Worm (Caenorhabditis elegans) whole organism, L4 larva: ENCODE measurements around the gene rps-25.

Experiments used
- F44E2.7 ChIP-seq: fragments of 200-800 bp; sonication (Bioruptor generic); IDR thresholded peaks from 2 replicates; pipeline ENCODE4 v2.1.2; 2022; ENCODE audit warnings: missing genetic modification characterization, missing compliant biosample characterization
- F49E8.2 ChIP-seq: sonication (generic microtip); optimal IDR thresholded peaks from 2 replicates; lab custom pipeline; 2016; ENCODE audit warnings: missing compliant biosample characterization, mild to moderate bottlenecking, missing genetic modification characterization, borderline replicate concordance
- R02D3.7 ChIP-seq: fragments of 150-350 bp; sonication (generic microtip); optimal IDR thresholded peaks from 3 replicates; lab custom pipeline; 2014; ENCODE audit warnings: missing biosample characterization, missing genetic modification characterization
- Y105C5A.15 ChIP-seq: fragments of 200-800 bp; sonication (Bioruptor generic); IDR thresholded peaks from 2 replicates; pipeline ENCODE4 v1.3.6; 2022; ENCODE audit warnings: missing genetic modification characterization, missing compliant biosample characterization
- Y48G9A.11 ChIP-seq: fragments of 200-800 bp; sonication (Bioruptor generic); IDR thresholded peaks from 2 replicates; pipeline ENCODE4 v1.3.6; 2022; ENCODE audit warnings: missing genetic modification reagents, missing genetic modification characterization, missing compliant biosample characterization
- ZK546.5 ChIP-seq, 2 experiments: sonication (generic microtip); optimal IDR thresholded peaks; 2 replicates each; lab custom pipeline; 2017; ENCODE audit warnings: missing biosample characterization in 2 of 2, missing genetic modification characterization in 2 of 2
- ama-1 ChIP-seq: fragments of 150-350 bp; optimal IDR thresholded peaks from 2 replicates; lab custom pipeline; 2014; ENCODE audit warnings: inconsistent platforms, mixed read lengths
- arid-1 ChIP-seq: fragments of 200-800 bp; sonication (Bioruptor generic); conservative IDR thresholded peaks from 2 replicates; pipeline ENCODE4 v1.3.6; 2022; ENCODE audit warnings: missing genetic modification reagents, missing genetic modification characterization, missing compliant biosample characterization
- attf-4 ChIP-seq: sonication (generic microtip); optimal IDR thresholded peaks from 3 replicates; lab custom pipeline; 2017; ENCODE audit warnings: missing biosample characterization, missing genetic modification characterization
- ceh-28 ChIP-seq: fragments of 150-350 bp; optimal IDR thresholded peaks from 2 replicates; lab custom pipeline; 2014; ENCODE audit warnings: missing biosample characterization, missing genetic modification reagents, missing genetic modification characterization
- ces-1 ChIP-seq: fragments of 150-350 bp; sonication (generic microtip); optimal IDR thresholded peaks from 4 replicates; lab custom pipeline; 2014; ENCODE audit warnings: missing biosample characterization, missing genetic modification reagents, missing genetic modification characterization
- cey-2 ChIP-seq: sonication (generic microtip); optimal IDR thresholded peaks from 3 replicates; lab custom pipeline; 2017; ENCODE audit warnings: missing genetic modification characterization, mild to moderate bottlenecking, missing compliant biosample characterization, antibody characterized with exemption, borderline replicate concordance; ENCODE audit not compliant: insufficient read depth
- daf-12 ChIP-seq: fragments of 150-350 bp; optimal IDR thresholded peaks from 2 replicates; lab custom pipeline; 2014; ENCODE audit warnings: missing biosample characterization, missing genetic modification reagents, missing genetic modification characterization
- daf-19 ChIP-seq: fragments of 200-800 bp; sonication (Bioruptor generic); conservative IDR thresholded peaks from 2 replicates; pipeline ENCODE4 v1.3.6; 2022; ENCODE audit warnings: missing genetic modification characterization, missing compliant biosample characterization
- daf-8 ChIP-seq: fragments of 200-800 bp; sonication (Bioruptor generic); IDR thresholded peaks from 2 replicates; pipeline ENCODE4 v1.3.6; 2022; ENCODE audit warnings: missing genetic modification characterization, missing compliant biosample characterization
- egl-27 ChIP-seq: sonication (generic microtip); optimal IDR thresholded peaks from 3 replicates; lab custom pipeline; 2017; ENCODE audit warnings: missing biosample characterization, missing genetic modification reagents, missing genetic modification characterization
- hif-1 ChIP-seq, 2 experiments: sonication (generic microtip); optimal IDR thresholded peaks; 2 replicates each; lab custom pipeline; 2016 to 2017; ENCODE audit warnings: missing compliant biosample characterization in 2 of 2, missing genetic modification characterization in 2 of 2, missing genetic modification reagents in 2 of 2, missing genotype in 2 of 2, mild to moderate bottlenecking in 1 of 2
- hlh-30 ChIP-seq: sonication (generic microtip); optimal IDR thresholded peaks from 2 replicates; lab custom pipeline; 2017; ENCODE audit warnings: antibody characterized with exemption, mild to moderate bottlenecking, missing genetic modification characterization, missing compliant biosample characterization; ENCODE audit not compliant: insufficient read depth
- lim-7 ChIP-seq: fragments of 200-800 bp; sonication (Bioruptor generic); IDR thresholded peaks from 2 replicates; pipeline ENCODE4 v1.3.6; 2022; ENCODE audit warnings: missing genetic modification characterization, missing compliant biosample characterization
- lsy-2 ChIP-seq, 2 experiments: fragments of 150-350 bp in 1 of 2; sonication (generic microtip) in 1 of 2; optimal IDR thresholded peaks; 2 replicates each; lab custom pipeline; 2014 to 2017; ENCODE audit warnings: missing biosample characterization in 2 of 2, missing genetic modification characterization in 2 of 2
- mes-2 ChIP-seq: sonication (generic microtip); optimal IDR thresholded peaks from 2 replicates; lab custom pipeline; 2016; ENCODE audit warnings: missing genotype, mild to moderate bottlenecking, missing genetic modification characterization, missing compliant biosample characterization; ENCODE audit not compliant: poor library complexity, severe bottlenecking
- mxl-2 ChIP-seq: fragments of 200-800 bp; sonication (Bioruptor generic); conservative IDR thresholded peaks from 2 replicates; pipeline ENCODE4 v1.3.6; 2022; ENCODE audit warnings: missing genetic modification reagents, missing genetic modification characterization, missing compliant biosample characterization
- mxl-3 ChIP-seq: fragments of 200-800 bp; sonication (Bioruptor generic); optimal IDR thresholded peaks from 2 replicates; lab custom pipeline; 2018; ENCODE audit warnings: mild to moderate bottlenecking, missing genetic modification characterization, missing compliant biosample characterization
- nhr-11 ChIP-seq: fragments of 150-350 bp; optimal IDR thresholded peaks from 2 replicates; lab custom pipeline; 2014; ENCODE audit warnings: missing biosample characterization, missing genetic modification characterization
- nhr-25 ChIP-seq: sonication (generic microtip); optimal IDR thresholded peaks from 2 replicates; lab custom pipeline; 2017; ENCODE audit warnings: missing genetic modification characterization, mild to moderate bottlenecking, missing compliant biosample characterization, antibody characterized with exemption, moderate library complexity, borderline replicate concordance; ENCODE audit not compliant: insufficient read depth
- nhr-28 ChIP-seq: fragments of 150-350 bp; optimal IDR thresholded peaks from 2 replicates; lab custom pipeline; 2014; ENCODE audit warnings: missing biosample characterization, missing genetic modification characterization
- nhr-76 ChIP-seq: fragments of 150-350 bp; optimal IDR thresholded peaks from 2 replicates; lab custom pipeline; 2014; ENCODE audit warnings: missing biosample characterization, missing genetic modification characterization
- pha-4 ChIP-seq, 2 experiments: fragments of 150-350 bp in 1 of 2; fragments of 200-800 bp in 1 of 2; sonication (Bioruptor generic) in 1 of 2; IDR thresholded peaks in 1 of 2; optimal IDR thresholded peaks in 1 of 2; 2 replicates each; pipeline versions ENCODE4 v1.3.6 to Lab custom; 2014 to 2022; ENCODE audit warnings: missing genetic modification characterization in 2 of 2, missing genetic modification reagents in 2 of 2, missing biosample characterization in 1 of 2, missing compliant biosample characterization in 1 of 2
- php-3 ChIP-seq: fragments of 200-800 bp; sonication (Bioruptor generic); IDR thresholded peaks from 2 replicates; pipeline ENCODE4 v1.3.6; 2022; ENCODE audit warnings: missing genetic modification reagents, missing genetic modification characterization, missing compliant biosample characterization
- saeg-2 ChIP-seq: fragments of 200-800 bp; sonication (Bioruptor generic); IDR thresholded peaks from 2 replicates; pipeline ENCODE4 v1.3.6; 2022; ENCODE audit warnings: missing genetic modification reagents, missing genetic modification characterization, missing compliant biosample characterization
- set-16 ChIP-seq: fragments of 200-800 bp; sonication (Bioruptor generic); IDR thresholded peaks from 2 replicates; pipeline ENCODE4 v1.3.6; 2022; ENCODE audit warnings: missing genetic modification reagents, missing genetic modification characterization, missing compliant biosample characterization
- unc-39 ChIP-seq: sonication (generic microtip); optimal IDR thresholded peaks from 2 replicates; lab custom pipeline; 2017; ENCODE audit warnings: missing biosample characterization, missing genetic modification characterization
- vab-7 ChIP-seq: fragments of 200-800 bp; sonication (Bioruptor generic); IDR thresholded peaks from 2 replicates; pipeline ENCODE4 v1.3.6; 2022; ENCODE audit warnings: missing genetic modification reagents, missing genetic modification characterization, missing compliant biosample characterization
- zag-1 ChIP-seq: fragments of 150-350 bp; optimal IDR thresholded peaks from 2 replicates; lab custom pipeline; 2014; ENCODE audit warnings: missing biosample characterization, missing genetic modification characterization
- zfp-3 ChIP-seq: fragments of 200-800 bp; sonication (Bioruptor generic); conservative IDR thresholded peaks from 2 replicates; pipeline ENCODE4 v1.3.6; 2022; ENCODE audit warnings: missing genetic modification reagents, missing genetic modification characterization, missing compliant biosample characterization

The rps-25 gene

DNA sequence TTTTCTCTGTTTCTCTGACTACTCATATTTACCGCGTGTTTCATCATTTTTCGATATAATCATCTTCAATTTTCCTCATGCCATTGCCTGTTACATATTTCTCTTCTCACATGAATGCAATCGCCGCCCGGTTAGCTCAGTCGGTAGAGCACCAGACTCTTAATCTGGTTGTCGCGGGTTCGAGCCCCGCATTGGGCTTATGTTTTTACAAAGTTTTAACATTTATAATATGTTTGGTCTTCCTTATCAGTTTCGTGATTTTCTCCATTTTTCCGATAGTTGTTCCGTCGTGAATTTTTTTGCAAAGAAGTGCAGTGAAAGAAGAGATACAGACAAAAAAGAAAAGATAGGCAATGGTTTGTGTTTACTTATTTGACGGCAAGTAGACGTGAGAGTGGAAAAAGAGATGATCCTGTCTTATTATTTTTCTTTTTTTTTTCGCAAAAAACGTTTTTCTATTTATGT lies 19.7 kb upstream of the rps-25 start (continued):
- no peak for TF ChIP-seq ces-1
- peak; percentile 92 for TF ChIP-seq nhr-25 (tag; lab: Kevin White, UChicago)
- no peak; the same call in 1 of the 2 replicates for TF ChIP-seq zfp-3
- TF ChIP-seq hlh-30 (tag; lab: Kevin White, UChicago), result peak; percentile 90
- TF ChIP-seq saeg-2 (GFP tag; lab: Robert Waterston, UW), result 0 out of 2 replicates have a peak, but pooled peaks have one; percentile 69
- peak; percentile 80 for TF ChIP-seq F49E8.2 (tag; lab: Kevin White, UChicago)
- peak; percentile 9 to 78 for TF ChIP-seq lsy-2 (tag; optimal IDR thresholded peaks at IDR 0.05; lab: Kevin White, UChicago)
- TF ChIP-seq attf-4 (tag; lab: Kevin White, UChicago), result no peak
- TF ChIP-seq Y105C5A.15 (GFP tag; lab: Robert Waterston, UW), result peak; percentile 74; the same call in 1 of the 2 replicates
- TF ChIP-seq hif-1 (tag; optimal IDR thresholded peaks at IDR 0.05; lab: Kevin White, UChicago), result peak; percentile 34 to 62
- no peak for TF ChIP-seq ama-1 (lab: Kevin White, UChicago)
- no peak for TF ChIP-seq egl-27 (tag; lab: Kevin White, UChicago)
- TF ChIP-seq cey-2, result peak; percentile 92
- TF ChIP-seq zag-1 (tag; lab: Kevin White, UChicago), result no peak
- TF ChIP-seq pha-4 (GFP tag; IDR thresholded peaks at IDR 0.05; lab: Robert Waterston, UW), result peak; percentile 94
- TF ChIP-seq pha-4 (tag; optimal IDR thresholded peaks at IDR 0.05; lab: Kevin White, UChicago), result peak; percentile 63
- TF ChIP-seq R02D3.7, result peak; percentile 14
- peak; percentile 18 for TF ChIP-seq nhr-76 (tag; lab: Kevin White, UChicago)
- TF ChIP-seq vab-7 (GFP tag; lab: Robert Waterston, UW), result peak; percentile 95
- TF ChIP-seq nhr-28 (tag; lab: Kevin White, UChicago), result peak; percentile 89
- 0 out of 2 replicates have a peak, but pooled peaks have one; percentile 65 for TF ChIP-seq F44E2.7
- TF ChIP-seq daf-12 (tag; lab: Kevin White, UChicago), result no peak
- no peak for TF ChIP-seq unc-39 (tag; lab: Kevin White, UChicago)
- TF ChIP-seq nhr-11, result peak; percentile 79
- peak; percentile 50; the same call in 1 of the 2 replicates for TF ChIP-seq mxl-2 (GFP tag; lab: Robert Waterston, UW)
- TF ChIP-seq daf-8 (GFP tag; lab: Robert Waterston, UW), result no peak
- peak; percentile 90 for TF ChIP-seq mxl-3 (GFP tag; lab: Kevin White, UChicago)
- TF ChIP-seq lim-7 (GFP tag; lab: Robert Waterston, UW), result peak; percentile 97
- TF ChIP-seq, all 104 proteins: peak for 75

DNA sequence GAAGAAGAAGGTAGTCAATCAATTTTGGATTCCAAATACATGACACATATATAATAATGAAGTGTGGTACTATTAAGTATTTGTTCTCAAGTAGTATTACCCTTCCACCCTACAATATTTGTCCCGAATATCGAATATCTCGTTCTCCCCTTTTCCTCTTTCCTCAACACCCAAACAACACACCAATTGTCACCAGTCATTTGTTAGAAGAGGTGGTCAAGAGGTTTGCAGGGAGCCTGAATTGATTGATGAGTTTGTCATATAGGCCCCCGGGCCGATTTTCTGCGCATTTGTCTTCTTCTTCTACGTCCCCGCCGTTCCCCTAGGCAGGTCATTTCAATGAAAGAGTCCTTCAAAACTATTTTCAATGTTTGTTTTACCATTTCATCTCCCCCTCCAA lies 16.9 kb upstream of the rps-25 start:
- no peak for TF ChIP-seq mxl-3 (GFP tag; lab: Kevin White, UChicago)
- no peak for TF ChIP-seq mxl-2 (GFP tag; lab: Robert Waterston, UW)
- 0 out of 2 replicates have a peak, but pooled peaks have one; percentile 23 for TF ChIP-seq daf-19 (GFP tag; lab: Robert Waterston, UW)
- TF ChIP-seq ZK546.5 (tag; optimal IDR thresholded peaks at IDR 0.05; lab: Kevin White, UChicago), result no peak
- no peak for TF ChIP-seq php-3 (GFP tag; lab: Robert Waterston, UW)

DNA sequence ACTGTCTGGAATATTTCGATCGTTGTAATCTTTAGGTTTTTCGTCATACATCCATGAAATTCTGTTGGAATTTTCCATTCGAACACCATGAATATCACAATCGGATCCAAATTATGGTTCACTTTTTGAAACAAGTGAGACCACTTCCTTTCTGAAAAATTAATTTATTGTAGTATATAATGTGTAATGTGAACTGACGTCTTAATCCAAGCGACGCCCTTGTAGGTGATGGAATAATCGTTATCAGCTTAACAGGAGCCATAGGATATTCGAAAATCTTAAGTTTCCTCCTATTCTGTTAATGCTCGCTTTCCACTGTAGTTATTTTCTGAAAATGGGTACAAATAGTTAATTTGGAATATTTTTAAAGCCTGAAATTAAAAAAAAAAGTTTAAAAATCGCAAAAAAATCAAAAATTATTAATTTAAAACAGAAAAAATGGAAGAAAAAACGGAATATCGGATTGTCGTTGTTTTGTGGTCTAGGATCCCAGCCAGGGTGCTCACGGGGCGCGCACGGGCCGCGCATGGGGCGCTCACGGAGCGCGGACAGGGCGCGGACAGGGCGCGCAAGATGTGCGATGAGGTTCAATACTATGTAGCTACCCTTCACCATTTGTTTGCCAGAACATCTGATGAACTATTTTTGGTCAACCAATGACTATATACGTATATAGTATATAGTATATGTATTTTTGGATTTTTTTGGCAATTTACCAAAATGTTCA lies 15.0 kb upstream of the rps-25 start, which contains the start of gene K02B2.6:
TSS of gene K02B2.6 (minus strand) at position 51 of the 727 bp plus-strand sequence.
- TF ChIP-seq arid-1 (GFP tag; lab: Robert Waterston, UW) (no peak), Y48G9A.11 (GFP tag; lab: Robert Waterston, UW) (no peak), ceh-28 (no peak), vab-7 (GFP tag; lab: Robert Waterston, UW) (no peak), set-16 (GFP tag; lab: Robert Waterston, UW) (peak; percentile 80), saeg-2 (GFP tag; lab: Robert Waterston, UW) (no peak), mes-2 (no peak), pha-4 (GFP tag; IDR thresholded peaks at IDR 0.05; lab: Robert Waterston, UW) (no peak), pha-4 (tag; optimal IDR thresholded peaks at IDR 0.05; lab: Kevin White, UChicago) (no peak)
